Worm (Caenorhabditis elegans): ENCODE results near the gene arcp-1.

- TF ChIP-seq pes-1 (GFP tag; IDR thresholded peaks at IDR 0.05) (no peak), flt-1 (GFP tag; IDR thresholded peaks at IDR 0.05) (no peak), ets-7 (tag; optimal IDR thresholded peaks at IDR 0.05) (no peak), ama-1 (optimal IDR thresholded peaks at IDR 0.05) (no peak), F13C5.2 (tag; optimal IDR thresholded peaks at IDR 0.05) (no peak), ceh-13 (GFP tag; optimal IDR thresholded peaks at IDR 0.05) (no peak), aly-1 (tag; optimal IDR thresholded peaks at IDR 0.05) (no peak), hmg-4 (GFP tag; optimal IDR thresholded peaks at IDR 0.05) (no peak), scrt-1 (GFP tag; IDR thresholded peaks at IDR 0.05) (no peak)
Measured at ce11 chrIII:3806883-3807282, 47.7 kb upstream of the arcp-1 start.
